Worm (Caenorhabditis elegans) whole organism, mixed stage, embryonic: ENCODE results near the gene F54F2.14.
A peak's percentile ranks its signal among the peaks of the same experiment; 100 is the strongest.

Experiments used
- M03D4.4 ChIP-seq: sonication (generic microtip); optimal IDR thresholded peaks from 2 replicates; lab custom pipeline; 2017; ENCODE audit warnings: mild to moderate bottlenecking, missing genetic modification characterization, missing compliant biosample characterization
- bed-3 ChIP-seq: fragments of 200-800 bp; sonication (Bioruptor generic); optimal IDR thresholded peaks from 3 replicates; lab custom pipeline; 2018; ENCODE audit warnings: mild to moderate bottlenecking, missing genetic modification characterization, moderate library complexity, missing compliant biosample characterization
- blmp-1 ChIP-seq: fragments of 150-350 bp; optimal IDR thresholded peaks from 2 replicates; lab custom pipeline; 2014; ENCODE audit warnings: missing biosample characterization, missing genetic modification characterization
- ceh-39 ChIP-seq: fragments of 150-350 bp; optimal IDR thresholded peaks from 2 replicates; lab custom pipeline; 2014; ENCODE audit warnings: missing biosample characterization, missing genetic modification characterization
- ceh-43 ChIP-seq: fragments of 200-800 bp; sonication (Bioruptor generic); optimal IDR thresholded peaks from 2 replicates; lab custom pipeline; 2018; ENCODE audit warnings: mild to moderate bottlenecking, missing genetic modification characterization, moderate library complexity, missing compliant biosample characterization
- ceh-83 ChIP-seq: fragments of 200-800 bp; sonication (Bioruptor generic); optimal IDR thresholded peaks from 2 replicates; lab custom pipeline; 2018; ENCODE audit warnings: mild to moderate bottlenecking, missing genetic modification characterization, missing compliant biosample characterization
- ces-1 ChIP-seq: fragments of 150-350 bp; optimal IDR thresholded peaks from 2 replicates; lab custom pipeline; 2014; ENCODE audit warnings: missing biosample characterization, missing genetic modification reagents, missing genetic modification characterization
- cnd-1 ChIP-seq: fragments of 200-800 bp; sonication (Bioruptor generic); optimal IDR thresholded peaks from 2 replicates; lab custom pipeline; 2018; ENCODE audit warnings: mild to moderate bottlenecking, missing genetic modification characterization, missing compliant biosample characterization
- drap-1 ChIP-seq: fragments of 200-800 bp; sonication (Bioruptor generic); optimal IDR thresholded peaks from 3 replicates; lab custom pipeline; 2018; ENCODE audit warnings: mild to moderate bottlenecking, missing genetic modification characterization, missing compliant biosample characterization
- elt-1 ChIP-seq: sonication (generic microtip); optimal IDR thresholded peaks from 2 replicates; lab custom pipeline; 2017; ENCODE audit warnings: missing genetic modification characterization, mild to moderate bottlenecking, missing compliant biosample characterization, antibody characterized with exemption, moderate library complexity, borderline replicate concordance; ENCODE audit not compliant: insufficient read depth
- elt-3 ChIP-seq: fragments of 150-350 bp; optimal IDR thresholded peaks from 2 replicates; lab custom pipeline; 2014; ENCODE audit warnings: missing biosample characterization, missing genetic modification characterization
- flh-1 ChIP-seq: fragments of 200-800 bp; sonication (Bioruptor generic); optimal IDR thresholded peaks from 2 replicates; lab custom pipeline; 2018; ENCODE audit warnings: mild to moderate bottlenecking, missing genetic modification characterization, moderate library complexity, missing compliant biosample characterization
- ham-2 ChIP-seq: fragments of 200-800 bp; sonication (Bioruptor generic); optimal IDR thresholded peaks from 2 replicates; lab custom pipeline; 2018; ENCODE audit warnings: mild to moderate bottlenecking, missing genetic modification characterization, missing compliant biosample characterization
- hlh-1 ChIP-seq: fragments of 150-350 bp; optimal IDR thresholded peaks from 2 replicates; lab custom pipeline; 2014; ENCODE audit warnings: missing biosample characterization, missing genetic modification reagents, missing genetic modification characterization
- lin-13 ChIP-seq: fragments of 150-350 bp; optimal IDR thresholded peaks from 2 replicates; lab custom pipeline; 2014; ENCODE audit warnings: missing biosample characterization, missing genetic modification characterization
- lin-32 ChIP-seq: fragments of 200-800 bp; sonication (Bioruptor generic); optimal IDR thresholded peaks from 2 replicates; lab custom pipeline; 2018; ENCODE audit warnings: mild to moderate bottlenecking, missing genetic modification characterization, missing compliant biosample characterization
- lsy-2 ChIP-seq: fragments of 150-350 bp; optimal IDR thresholded peaks from 2 replicates; lab custom pipeline; 2014; ENCODE audit warnings: missing biosample characterization, missing genetic modification characterization
- mab-5 ChIP-seq: fragments of 150-350 bp; optimal IDR thresholded peaks from 2 replicates; lab custom pipeline; 2014; ENCODE audit warnings: missing biosample characterization, missing genetic modification characterization
- mep-1 ChIP-seq: fragments of 150-350 bp; optimal IDR thresholded peaks from 2 replicates; lab custom pipeline; 2017; ENCODE audit warnings: missing biosample characterization, missing genetic modification reagents, missing genetic modification characterization, inconsistent platforms
- mls-2 ChIP-seq: sonication (generic microtip); optimal IDR thresholded peaks from 2 replicates; lab custom pipeline; 2016; ENCODE audit warnings: mild to moderate bottlenecking, missing genetic modification characterization, moderate library complexity, missing compliant biosample characterization
- nhr-12 ChIP-seq: fragments of 150-350 bp; optimal IDR thresholded peaks from 2 replicates; lab custom pipeline; 2014; ENCODE audit warnings: missing biosample characterization, missing genetic modification characterization
- nhr-2 ChIP-seq: fragments of 150-350 bp; optimal IDR thresholded peaks from 2 replicates; lab custom pipeline; 2014; ENCODE audit warnings: missing biosample characterization, missing genetic modification characterization
- nhr-237 ChIP-seq: fragments of 150-350 bp; optimal IDR thresholded peaks from 2 replicates; lab custom pipeline; 2014; ENCODE audit warnings: missing biosample characterization, missing genetic modification characterization
- nhr-28 ChIP-seq: fragments of 150-350 bp; optimal IDR thresholded peaks from 2 replicates; lab custom pipeline; 2014; ENCODE audit warnings: missing biosample characterization, missing genetic modification characterization
- nhr-76 ChIP-seq: sonication (generic microtip); optimal IDR thresholded peaks from 2 replicates; lab custom pipeline; 2017; ENCODE audit warnings: missing biosample characterization, missing genetic modification characterization
- pha-4 ChIP-seq: fragments of 150-350 bp; optimal IDR thresholded peaks from 2 replicates; lab custom pipeline; 2018; ENCODE audit warnings: missing biosample characterization, missing genetic modification reagents, missing genetic modification characterization
- sem-2 ChIP-seq: fragments of 200-800 bp; sonication (Bioruptor generic); optimal IDR thresholded peaks from 2 replicates; lab custom pipeline; 2018; ENCODE audit warnings: mild to moderate bottlenecking, missing genetic modification characterization, missing compliant biosample characterization
- snpc-4 ChIP-seq: fragments of 150-350 bp; optimal IDR thresholded peaks from 2 replicates; lab custom pipeline; 2014; ENCODE audit warnings: missing biosample characterization, missing genetic modification characterization
- sptf-1 ChIP-seq: sonication (generic microtip); optimal IDR thresholded peaks from 2 replicates; lab custom pipeline; 2017; ENCODE audit warnings: mild to moderate bottlenecking, missing genetic modification characterization, moderate library complexity, missing compliant biosample characterization
- tbx-8 ChIP-seq: fragments of 200-800 bp; sonication (Bioruptor generic); optimal IDR thresholded peaks from 2 replicates; lab custom pipeline; 2018; ENCODE audit warnings: mild to moderate bottlenecking, missing genetic modification characterization, moderate library complexity, missing compliant biosample characterization
- unc-120 ChIP-seq: sonication (generic microtip); optimal IDR thresholded peaks from 2 replicates; lab custom pipeline; 2017; ENCODE audit warnings: missing genetic modification characterization, missing compliant biosample characterization; ENCODE audit not compliant: poor library complexity, severe bottlenecking
- unc-39 ChIP-seq: fragments of 150-350 bp; optimal IDR thresholded peaks from 2 replicates; lab custom pipeline; 2014; ENCODE audit warnings: missing biosample characterization, missing genetic modification characterization
- unc-62 ChIP-seq: fragments of 150-350 bp; optimal IDR thresholded peaks from 2 replicates; lab custom pipeline; 2014; ENCODE audit warnings: missing biosample characterization, missing genetic modification reagents, missing genetic modification characterization
- zip-8 ChIP-seq: fragments of 150-350 bp; optimal IDR thresholded peaks from 2 replicates; lab custom pipeline; 2014; ENCODE audit warnings: missing biosample characterization, missing genetic modification characterization
- ztf-11 ChIP-seq: fragments of 150-350 bp; optimal IDR thresholded peaks from 2 replicates; lab custom pipeline; 2014; ENCODE audit warnings: missing biosample characterization, missing genetic modification characterization

The F54F2.14 gene

DNA sequence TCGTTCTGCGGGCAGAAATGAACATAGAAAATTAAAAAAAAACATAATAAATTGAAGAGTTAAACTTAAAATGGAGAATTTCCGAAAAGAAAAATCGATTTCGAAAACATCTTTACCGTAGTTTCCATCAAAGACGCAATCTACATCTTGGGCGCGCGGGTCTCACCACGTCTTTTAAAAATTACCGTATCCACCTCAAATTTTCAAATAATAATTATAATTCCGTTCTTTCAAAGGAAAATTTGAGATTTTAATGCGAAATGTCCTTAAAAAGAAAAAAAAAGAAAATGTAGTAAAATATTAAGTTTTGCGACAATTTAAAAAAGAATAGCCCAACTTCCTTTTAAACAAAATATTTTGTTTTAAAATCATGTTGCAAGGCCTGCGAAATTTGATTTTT is 28.2 kb upstream of the F54F2.14 start:
- no peak for TF ChIP-seq unc-120 (tag; lab: Kevin White, UChicago)
- no peak for TF ChIP-seq flh-1 (GFP tag; lab: Kevin White, UChicago)
- no peak for TF ChIP-seq nhr-12 (tag; lab: Kevin White, UChicago)
- TF ChIP-seq unc-62: no peak
- no peak for TF ChIP-seq nhr-237 (tag; lab: Kevin White, UChicago)
- TF ChIP-seq elt-3: no peak
- TF ChIP-seq sptf-1 (tag; lab: Kevin White, UChicago): no peak
- TF ChIP-seq mls-2: no peak
- no peak for TF ChIP-seq lin-13 (tag; lab: Kevin White, UChicago)
- TF ChIP-seq cnd-1: no peak
- no peak for TF ChIP-seq blmp-1
- no peak for TF ChIP-seq M03D4.4 (tag; lab: Kevin White, UChicago)
- no peak for TF ChIP-seq ceh-39 (tag; lab: Kevin White, UChicago)

DNA sequence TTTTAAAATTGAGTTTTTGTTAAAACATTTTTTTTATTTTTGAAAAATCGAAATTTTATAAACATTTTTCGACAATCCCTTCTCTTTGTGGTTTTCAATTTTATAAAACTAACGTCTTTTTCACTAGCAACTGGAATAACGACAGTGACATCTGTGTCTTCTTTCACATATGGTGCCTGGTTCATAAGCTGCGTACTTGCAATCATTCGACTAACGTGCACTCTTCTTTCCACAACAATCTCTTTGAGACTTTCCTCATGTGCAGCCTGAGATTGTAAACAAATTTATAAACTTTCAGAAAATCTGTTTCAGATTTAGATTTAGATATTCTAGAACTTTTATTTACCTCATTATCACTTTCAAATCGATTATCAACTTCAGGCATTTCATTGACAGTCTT is 26.3 kb upstream of the F54F2.14 start:
- TF ChIP-seq snpc-4 (tag; lab: Kevin White, UChicago): no peak

DNA sequence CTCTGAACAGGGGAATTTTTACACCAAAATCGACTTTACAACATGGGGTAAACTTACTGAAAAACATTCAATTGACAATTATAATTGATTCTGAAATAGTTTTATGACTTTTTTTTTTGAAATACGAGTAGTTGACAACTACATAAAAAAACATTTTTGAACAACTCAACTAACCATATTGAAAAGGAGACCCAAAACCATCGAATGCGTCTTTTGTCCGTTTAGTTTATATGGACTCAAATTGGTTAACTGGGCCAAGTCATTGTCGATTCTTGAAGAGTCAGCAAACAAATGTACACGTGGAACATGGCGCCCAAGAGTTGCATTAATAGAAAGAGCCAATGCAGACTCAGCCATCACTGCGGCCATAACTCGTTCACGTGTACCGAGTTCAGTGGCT is 24.9 kb upstream of the F54F2.14 start:
- TF ChIP-seq lin-32 (GFP tag; lab: Kevin White, UChicago): no peak
- TF ChIP-seq elt-1 (tag; lab: Kevin White, UChicago): no peak
- TF ChIP-seq mep-1: no peak
- no peak for TF ChIP-seq unc-39
- TF ChIP-seq sem-2 (GFP tag; lab: Kevin White, UChicago): no peak

DNA sequence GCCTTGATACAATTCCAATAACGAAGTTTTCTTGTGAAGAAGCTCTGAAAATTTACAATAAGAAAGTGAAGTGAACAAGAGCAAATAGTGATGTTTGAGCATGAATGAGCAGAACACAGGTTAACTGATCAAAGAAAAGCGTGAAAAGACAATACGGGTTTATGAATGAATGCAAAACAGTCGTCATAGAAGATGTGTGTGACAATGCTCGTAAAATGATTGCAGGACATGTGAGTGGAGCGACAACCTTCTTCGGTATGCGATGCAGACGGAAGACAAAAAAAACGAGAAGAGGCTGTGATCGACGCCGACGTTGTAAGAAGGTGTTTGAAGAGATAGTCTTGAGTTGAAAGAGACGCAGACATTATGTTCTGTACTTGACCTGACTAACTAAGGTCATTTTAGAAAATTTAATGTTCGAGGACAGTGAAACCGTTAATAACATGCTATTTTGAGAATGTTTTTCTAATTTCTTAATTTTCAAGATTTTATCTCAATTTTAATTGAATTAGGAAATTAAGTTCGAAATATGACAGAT is 24.0 kb upstream of the F54F2.14 start, which contains the start of gene mig-22:
TSS of gene mig-22 (minus strand) at position 51 of the 538 bp plus-strand sequence.
- peak; percentile 88 for TF ChIP-seq nhr-2
- TF ChIP-seq ceh-43 (GFP tag; lab: Kevin White, UChicago): no peak
- no peak for TF ChIP-seq lin-32 (GFP tag; lab: Kevin White, UChicago)
- TF ChIP-seq nhr-237 (tag; lab: Kevin White, UChicago): no peak
- TF ChIP-seq, all 35 proteins: peak for 1

DNA sequence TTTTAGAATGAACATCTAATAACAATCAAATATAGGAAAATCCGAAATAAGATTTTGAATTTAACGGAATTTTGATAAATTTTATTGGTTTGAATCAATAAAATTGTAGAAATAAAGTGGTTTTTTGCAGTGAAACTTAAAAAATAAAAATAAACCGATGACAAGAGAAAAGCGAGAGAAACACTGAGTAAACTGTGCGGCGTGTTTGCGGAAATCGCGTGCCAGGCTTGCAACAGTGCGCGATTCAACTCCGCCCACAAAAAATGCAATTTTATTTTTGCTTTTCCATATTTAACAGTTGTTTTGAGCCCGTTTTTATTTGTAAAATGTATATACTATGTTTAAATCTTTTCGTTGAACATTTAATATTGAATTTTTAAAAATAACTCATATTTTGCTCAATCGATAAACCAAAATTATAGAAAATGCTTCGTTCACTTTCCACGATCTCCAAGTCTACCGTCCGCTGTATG is 23.4 kb upstream of the F54F2.14 start, which contains the start of gene mtss-1:
TSS of gene mtss-1 (plus strand) at position 423 of the 473 bp plus-strand sequence.
- TF ChIP-seq ham-2 (GFP tag; lab: Kevin White, UChicago): peak; percentile 52
- TF ChIP-seq lin-32 (GFP tag; lab: Kevin White, UChicago): peak; percentile 54
- TF ChIP-seq snpc-4 (tag; lab: Kevin White, UChicago): no peak
- TF ChIP-seq ceh-43 (GFP tag; lab: Kevin White, UChicago): peak; percentile 87
- TF ChIP-seq lin-13 (tag; lab: Kevin White, UChicago): peak; percentile 37
- TF ChIP-seq M03D4.4 (tag; lab: Kevin White, UChicago): peak; percentile 87
- peak; percentile 43 for TF ChIP-seq flh-1 (GFP tag; lab: Kevin White, UChicago)
- peak; percentile 56 for TF ChIP-seq blmp-1
- TF ChIP-seq nhr-2: no peak
- TF ChIP-seq unc-120 (tag; lab: Kevin White, UChicago): peak; percentile 64
- peak; percentile 68 for TF ChIP-seq ztf-11 (tag; lab: Kevin White, UChicago)
- no peak for TF ChIP-seq nhr-28
- peak; percentile 91 for TF ChIP-seq sptf-1 (tag; lab: Kevin White, UChicago)
- TF ChIP-seq mls-2: peak; percentile 92
- peak; percentile 73 for TF ChIP-seq drap-1 (GFP tag; lab: Kevin White, UChicago)
- TF ChIP-seq bed-3 (GFP tag; lab: Kevin White, UChicago): peak; percentile 59
- peak; percentile 85 for TF ChIP-seq mep-1
- TF ChIP-seq lsy-2 (tag; lab: Kevin White, UChicago): peak; percentile 66
- TF ChIP-seq sem-2 (GFP tag; lab: Kevin White, UChicago): peak; percentile 48
- peak; percentile 8 for TF ChIP-seq nhr-237 (tag; lab: Kevin White, UChicago)
- TF ChIP-seq nhr-76 (tag; lab: Kevin White, UChicago): peak; percentile 55
- TF ChIP-seq zip-8 (tag; lab: Kevin White, UChicago): no peak
- no peak for TF ChIP-seq elt-1 (tag; lab: Kevin White, UChicago)
- TF ChIP-seq unc-62: no peak
- TF ChIP-seq tbx-8 (GFP tag; lab: Kevin White, UChicago): no peak
- no peak for TF ChIP-seq ceh-39 (tag; lab: Kevin White, UChicago)
- TF ChIP-seq mab-5: peak; percentile 13
- peak; percentile 70 for TF ChIP-seq hlh-1 (tag; lab: Kevin White, UChicago)
- peak; percentile 18 for TF ChIP-seq pha-4 (tag; lab: Kevin White, UChicago)
- no peak for TF ChIP-seq unc-39
- no peak for TF ChIP-seq elt-3
- TF ChIP-seq ceh-83: peak; percentile 47
- TF ChIP-seq nhr-12 (tag; lab: Kevin White, UChicago): peak; percentile 30
- TF ChIP-seq cnd-1: peak; percentile 69
- no peak for TF ChIP-seq ces-1
